Worm (Caenorhabditis elegans) whole organism, L2 larva: Measurements from ENCODE around the gene best-18.

ENCODE experiments used
- C34F6.9 ChIP-seq: fragments of 150-350 bp; optimal IDR thresholded peaks from 2 replicates; lab custom pipeline; 2014; ENCODE audit warnings: missing biosample characterization, missing genetic modification characterization
- F13H6.1 ChIP-seq: sonication (generic microtip); optimal IDR thresholded peaks from 2 replicates; lab custom pipeline; 2016; ENCODE audit warnings: missing genetic modification characterization, missing compliant biosample characterization
- R02D3.7 ChIP-seq: fragments of 150-350 bp; optimal IDR thresholded peaks from 2 replicates; lab custom pipeline; 2014; ENCODE audit warnings: missing biosample characterization, missing genetic modification characterization
- Y55F3AM.14 ChIP-seq: fragments of 200-800 bp; sonication (Bioruptor generic); optimal IDR thresholded peaks from 2 replicates; lab custom pipeline; 2018; ENCODE audit warnings: mild to moderate bottlenecking, missing genetic modification characterization, missing compliant biosample characterization
- ZK546.5 ChIP-seq: sonication (generic microtip); optimal IDR thresholded peaks from 2 replicates; lab custom pipeline; 2017; ENCODE audit warnings: missing biosample characterization, missing genetic modification characterization
- alr-1 ChIP-seq: fragments of 150-350 bp; optimal IDR thresholded peaks from 2 replicates; lab custom pipeline; 2014; ENCODE audit warnings: missing biosample characterization, missing genetic modification characterization
- aly-2 ChIP-seq: fragments of 150-350 bp; optimal IDR thresholded peaks from 2 replicates; lab custom pipeline; 2014; ENCODE audit warnings: missing biosample characterization, missing genetic modification characterization
- ama-1 ChIP-seq: fragments of 150-350 bp; optimal IDR thresholded peaks from 2 replicates; lab custom pipeline; 2018; ENCODE audit warnings: inconsistent platforms
- blmp-1 ChIP-seq: sonication (generic microtip); optimal IDR thresholded peaks from 2 replicates; lab custom pipeline; 2017; ENCODE audit warnings: missing genetic modification characterization, mild to moderate bottlenecking, missing compliant biosample characterization, antibody characterized with exemption, moderate library complexity; ENCODE audit not compliant: insufficient read depth
- ceh-16 ChIP-seq: fragments of 150-350 bp; optimal IDR thresholded peaks from 2 replicates; lab custom pipeline; 2014; ENCODE audit warnings: missing biosample characterization, missing genetic modification characterization
- ceh-82 ChIP-seq: fragments of 150-350 bp; optimal IDR thresholded peaks from 2 replicates; lab custom pipeline; 2014; ENCODE audit warnings: missing biosample characterization, missing genetic modification characterization
- crh-2 ChIP-seq: sonication (generic microtip); optimal IDR thresholded peaks from 2 replicates; lab custom pipeline; 2017; ENCODE audit warnings: missing biosample characterization, missing genetic modification characterization
- dmd-4 ChIP-seq: sonication (generic microtip); optimal IDR thresholded peaks from 2 replicates; lab custom pipeline; 2017; ENCODE audit warnings: missing biosample characterization, missing genetic modification characterization
- egl-27 ChIP-seq: sonication (generic microtip); optimal IDR thresholded peaks from 3 replicates; lab custom pipeline; 2017; ENCODE audit warnings: missing biosample characterization, missing genetic modification reagents, missing genetic modification characterization
- elt-1 ChIP-seq: fragments of 150-350 bp; optimal IDR thresholded peaks from 2 replicates; lab custom pipeline; 2014; ENCODE audit warnings: missing biosample characterization, missing genetic modification characterization
- elt-3 ChIP-seq: sonication (generic microtip); optimal IDR thresholded peaks from 2 replicates; lab custom pipeline; 2017; ENCODE audit warnings: missing biosample characterization, missing genetic modification characterization
- fos-1 ChIP-seq: fragments of 150-350 bp; optimal IDR thresholded peaks from 2 replicates; lab custom pipeline; 2014; ENCODE audit warnings: missing biosample characterization, missing genetic modification characterization
- gmeb-1 ChIP-seq: fragments of 150-350 bp; optimal IDR thresholded peaks from 2 replicates; lab custom pipeline; 2014; ENCODE audit warnings: missing biosample characterization, missing genetic modification characterization
- lin-11 ChIP-seq: fragments of 150-350 bp; sonication (generic microtip); optimal IDR thresholded peaks from 2 replicates; lab custom pipeline; 2014; ENCODE audit warnings: missing biosample characterization, missing genetic modification characterization, inconsistent platforms, mixed read lengths
- lin-13 ChIP-seq: fragments of 150-350 bp; optimal IDR thresholded peaks from 2 replicates; lab custom pipeline; 2014; ENCODE audit warnings: missing biosample characterization, missing genetic modification reagents, missing genetic modification characterization
- lin-39 ChIP-seq: fragments of 150-350 bp; optimal IDR thresholded peaks from 2 replicates; lab custom pipeline; 2014; ENCODE audit warnings: missing biosample characterization, missing genetic modification reagents, missing genetic modification characterization
- lsy-2 ChIP-seq, 2 experiments: fragments of 150-350 bp in 1 of 2; sonication (generic microtip) in 1 of 2; optimal IDR thresholded peaks; 2 replicates each; lab custom pipeline; 2014 to 2017; ENCODE audit warnings: missing biosample characterization in 2 of 2, missing genetic modification characterization in 2 of 2
- mab-5 ChIP-seq: fragments of 150-350 bp; optimal IDR thresholded peaks from 2 replicates; lab custom pipeline; 2014; ENCODE audit warnings: missing biosample characterization, missing genetic modification characterization
- mbf-1 ChIP-seq: sonication (generic microtip); optimal IDR thresholded peaks from 2 replicates; lab custom pipeline; 2017; ENCODE audit warnings: missing biosample characterization, missing genetic modification characterization
- mdl-1 ChIP-seq, 2 experiments: fragments of 150-350 bp in 1 of 2; sonication (generic microtip) in 1 of 2; optimal IDR thresholded peaks; 2 replicates each; lab custom pipeline; 2017; ENCODE audit warnings: missing biosample characterization in 2 of 2, missing genetic modification characterization in 2 of 2
- nhr-10 ChIP-seq: sonication (generic microtip); optimal IDR thresholded peaks from 2 replicates; lab custom pipeline; 2017; ENCODE audit warnings: missing biosample characterization, missing genetic modification characterization
- nhr-11 ChIP-seq: fragments of 150-350 bp; optimal IDR thresholded peaks from 2 replicates; lab custom pipeline; 2014; ENCODE audit warnings: missing biosample characterization, missing genetic modification characterization
- nhr-12 ChIP-seq: fragments of 150-350 bp; optimal IDR thresholded peaks from 2 replicates; lab custom pipeline; 2014; ENCODE audit warnings: missing biosample characterization, missing genetic modification characterization
- nhr-129 ChIP-seq: fragments of 150-350 bp; optimal IDR thresholded peaks from 2 replicates; lab custom pipeline; 2014; ENCODE audit warnings: missing biosample characterization, missing genetic modification characterization
- nhr-21 ChIP-seq: fragments of 150-350 bp; optimal IDR thresholded peaks from 2 replicates; lab custom pipeline; 2014; ENCODE audit warnings: missing biosample characterization, missing genetic modification characterization
- nhr-23 ChIP-seq: fragments of 150-350 bp; optimal IDR thresholded peaks from 2 replicates; lab custom pipeline; 2014; ENCODE audit warnings: missing biosample characterization, missing genetic modification reagents, missing genetic modification characterization
- nhr-237 ChIP-seq: fragments of 150-350 bp; optimal IDR thresholded peaks from 2 replicates; lab custom pipeline; 2014; ENCODE audit warnings: missing biosample characterization, missing genetic modification characterization
- nhr-25 ChIP-seq: fragments of 150-350 bp; sonication (generic microtip); optimal IDR thresholded peaks from 3 replicates; lab custom pipeline; 2014; ENCODE audit warnings: missing biosample characterization, missing genetic modification characterization
- nhr-6 ChIP-seq: fragments of 150-350 bp; optimal IDR thresholded peaks from 2 replicates; lab custom pipeline; 2014; ENCODE audit warnings: missing biosample characterization, missing genetic modification characterization
- nhr-77 ChIP-seq: fragments of 150-350 bp; optimal IDR thresholded peaks from 2 replicates; lab custom pipeline; 2014; ENCODE audit warnings: missing biosample characterization, missing genetic modification characterization
- peb-1 ChIP-seq: fragments of 150-350 bp; optimal IDR thresholded peaks from 2 replicates; lab custom pipeline; 2014; ENCODE audit warnings: missing biosample characterization, missing genetic modification characterization
- sem-4 ChIP-seq: fragments of 150-350 bp; optimal IDR thresholded peaks from 2 replicates; lab custom pipeline; 2014; ENCODE audit warnings: missing biosample characterization, missing genetic modification reagents, missing genetic modification characterization
- skn-1 ChIP-seq: sonication (generic microtip); optimal IDR thresholded peaks from 2 replicates; lab custom pipeline; 2017; ENCODE audit warnings: missing biosample characterization, missing genetic modification characterization
- sma-3 ChIP-seq: sonication (generic microtip); optimal IDR thresholded peaks from 2 replicates; lab custom pipeline; 2016; ENCODE audit warnings: missing genetic modification reagents, missing genetic modification characterization, missing compliant biosample characterization
- sma-9 ChIP-seq, 2 experiments: fragments of 150-350 bp in 1 of 2; sonication (generic microtip) in 1 of 2; optimal IDR thresholded peaks; 2 replicates each; lab custom pipeline; 2014 to 2016; ENCODE audit warnings: missing genetic modification characterization in 2 of 2, mild to moderate bottlenecking in 1 of 2, missing biosample characterization in 1 of 2, missing compliant biosample characterization in 1 of 2, missing genetic modification reagents in 1 of 2, moderate library complexity in 1 of 2
- snpc-4 ChIP-seq: fragments of 150-350 bp; optimal IDR thresholded peaks from 2 replicates; lab custom pipeline; 2014; ENCODE audit warnings: missing biosample characterization, missing genetic modification characterization
- unc-39 ChIP-seq: fragments of 150-350 bp; optimal IDR thresholded peaks from 2 replicates; lab custom pipeline; 2014; ENCODE audit warnings: missing biosample characterization, missing genetic modification characterization
- unc-55 ChIP-seq: fragments of 150-350 bp; sonication (generic microtip); optimal IDR thresholded peaks from 3 replicates; lab custom pipeline; 2014; ENCODE audit warnings: missing biosample characterization, missing genetic modification reagents, missing genetic modification characterization
- unc-62 ChIP-seq: fragments of 150-350 bp; optimal IDR thresholded peaks from 2 replicates; lab custom pipeline; 2014; ENCODE audit warnings: missing biosample characterization, missing genetic modification reagents, missing genetic modification characterization
- zag-1 ChIP-seq: fragments of 150-350 bp; optimal IDR thresholded peaks from 2 replicates; lab custom pipeline; 2014; ENCODE audit warnings: missing biosample characterization, missing genetic modification characterization
- ztf-1 ChIP-seq: fragments of 200-800 bp; sonication (Bioruptor generic); conservative IDR thresholded peaks from 2 replicates; pipeline ENCODE4 v1.3.6; 2022; ENCODE audit warnings: missing genetic modification characterization, missing compliant biosample characterization
- ztf-11 ChIP-seq: sonication (generic microtip); optimal IDR thresholded peaks from 2 replicates; lab custom pipeline; 2017; ENCODE audit warnings: missing biosample characterization, missing genetic modification characterization
- ztf-4 ChIP-seq: fragments of 150-350 bp; optimal IDR thresholded peaks from 2 replicates; lab custom pipeline; 2014; ENCODE audit warnings: missing biosample characterization, missing genetic modification characterization

The best-18 gene

DNA sequence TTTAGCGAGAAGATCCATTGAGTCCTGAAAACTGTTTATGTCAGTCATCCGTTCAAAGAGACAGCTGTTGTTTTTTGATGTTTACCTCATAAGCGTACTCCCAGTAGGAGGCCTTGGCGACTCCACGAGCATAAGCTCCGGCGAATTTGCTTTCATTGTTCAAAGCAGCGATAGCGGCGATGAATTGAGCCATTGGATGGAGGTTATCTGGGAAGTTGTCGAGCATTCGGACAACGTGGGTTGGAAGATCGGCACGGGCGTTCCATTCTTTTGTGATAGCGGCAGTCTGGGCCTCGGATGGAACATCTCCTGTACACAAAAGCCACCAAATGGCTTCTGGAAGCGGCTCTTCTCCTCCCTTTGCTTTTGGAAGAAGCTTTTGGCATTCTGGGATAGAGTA is 3.7 kb downstream of the best-18 start:
- TF ChIP-seq elt-3 (no peak), sem-4 (tag; lab: Kevin White, UChicago) (no peak), C34F6.9 (tag; lab: Kevin White, UChicago) (no peak), crh-2 (tag; lab: Kevin White, UChicago) (no peak), ztf-11 (no peak), nhr-10 (no peak), nhr-6 (tag; lab: Kevin White, UChicago) (no peak), alr-1 (tag; lab: Kevin White, UChicago) (no peak), peb-1 (tag; lab: Kevin White, UChicago) (no peak), ztf-4 (no peak), mdl-1 (tag; optimal IDR thresholded peaks at IDR 0.05; lab: Kevin White, UChicago) (no peak), skn-1 (tag; lab: Kevin White, UChicago) (no peak), nhr-25 (tag; lab: Kevin White, UChicago) (no peak), unc-39 (tag; lab: Kevin White, UChicago) (no peak), ceh-16 (tag; lab: Kevin White, UChicago) (no peak), lin-13 (no peak), ztf-1 (GFP tag; lab: Robert Waterston, UW) (no peak), nhr-129 (no peak), aly-2 (no peak)

DNA sequence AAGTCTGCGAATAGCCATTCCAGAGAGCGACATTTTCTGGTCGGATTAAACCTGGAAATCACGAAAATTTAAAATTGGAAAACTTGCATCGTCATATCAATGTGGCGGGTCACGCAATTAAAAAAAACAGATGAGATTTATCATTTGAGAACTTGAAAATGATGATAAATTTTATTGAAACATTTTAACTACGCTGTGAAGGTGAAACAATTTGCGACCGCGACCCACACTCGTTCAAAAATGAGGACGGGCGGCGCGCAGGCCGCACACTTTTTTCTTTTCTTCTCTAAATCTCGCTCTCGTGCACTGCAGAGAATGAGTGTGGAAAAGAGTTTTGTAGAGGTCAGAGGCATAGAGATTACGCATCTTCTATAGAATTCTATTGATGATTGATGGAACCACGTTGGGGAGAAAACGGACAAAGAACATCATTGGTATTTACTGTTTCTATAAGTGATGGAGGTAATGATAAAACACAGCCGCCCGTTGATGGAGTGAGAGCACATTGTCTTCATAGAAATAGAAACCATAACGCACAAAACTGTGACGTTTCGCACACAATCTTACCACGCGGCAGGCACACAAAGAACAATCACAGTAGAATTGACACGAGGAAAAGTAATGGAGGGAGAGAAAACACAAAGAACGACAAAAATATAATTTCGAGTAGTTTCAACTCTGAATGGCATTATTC is 4.5 kb downstream of the best-18 start, which contains the start of gene cts-1:
cts-1 (minus strand) TSS at position 51 of the 694 bp plus-strand sequence.
- TF ChIP-seq dmd-4 (no peak), lsy-2 (tag; optimal IDR thresholded peaks at IDR 0.05; lab: Kevin White, UChicago) (peak; percentile 59 to 92), snpc-4 (tag; lab: Kevin White, UChicago) (peak; percentile 48), sem-4 (tag; lab: Kevin White, UChicago) (peak; percentile 41), unc-39 (tag; lab: Kevin White, UChicago) (no peak), ztf-4 (peak; percentile 77), nhr-25 (tag; lab: Kevin White, UChicago) (peak; percentile 88), C34F6.9 (tag; lab: Kevin White, UChicago) (peak; percentile 84), ztf-1 (GFP tag; lab: Robert Waterston, UW) (no peak), R02D3.7 (tag; lab: Kevin White, UChicago) (no peak), sma-9 (GFP tag; optimal IDR thresholded peaks at IDR 0.05; lab: Kevin White, UChicago) (no peak), sma-9 (tag; optimal IDR thresholded peaks at IDR 0.05; lab: Kevin White, UChicago) (no peak), skn-1 (tag; lab: Kevin White, UChicago) (no peak), nhr-237 (tag; lab: Kevin White, UChicago) (no peak), nhr-6 (tag; lab: Kevin White, UChicago) (peak; percentile 15), fos-1 (peak; percentile 85), unc-55 (peak; percentile 68), ceh-16 (tag; lab: Kevin White, UChicago) (no peak), nhr-21 (tag; lab: Kevin White, UChicago) (peak; percentile 91), F13H6.1 (tag; lab: Kevin White, UChicago) (peak; percentile 86), alr-1 (tag; lab: Kevin White, UChicago) (no peak), lin-11 (tag; lab: Kevin White, UChicago) (peak; percentile 26), Y55F3AM.14 (GFP tag; lab: Kevin White, UChicago) (no peak), ceh-82 (tag; lab: Kevin White, UChicago) (no peak), lin-13 (peak; percentile 80), peb-1 (tag; lab: Kevin White, UChicago) (no peak), crh-2 (tag; lab: Kevin White, UChicago) (peak; percentile 96), ztf-11 (no peak), mbf-1 (tag; lab: Kevin White, UChicago) (no peak), nhr-129 (peak; percentile 84), egl-27 (tag; lab: Kevin White, UChicago) (no peak), zag-1 (peak; percentile 50), nhr-77 (tag; lab: Kevin White, UChicago) (no peak), nhr-10 (no peak), nhr-12 (tag; lab: Kevin White, UChicago) (no peak), lin-39 (tag; lab: Kevin White, UChicago) (no peak), elt-3 (no peak), unc-62 (GFP tag; lab: Kevin White, UChicago) (no peak), aly-2 (no peak), sma-3 (GFP tag; lab: Kevin White, UChicago) (peak; percentile 90), blmp-1 (tag; lab: Kevin White, UChicago) (peak; percentile 71), mab-5 (peak; percentile 36), mdl-1 (tag; optimal IDR thresholded peaks at IDR 0.05; lab: Kevin White, UChicago) (peak; percentile 42 to 85), nhr-23 (tag; lab: Kevin White, UChicago) (no peak), ZK546.5 (tag; lab: Kevin White, UChicago) (no peak), gmeb-1 (peak; percentile 58), nhr-11 (tag; lab: Kevin White, UChicago) (no peak), elt-1 (tag; lab: Kevin White, UChicago) (no peak), ama-1 (peak; percentile 76)
